Worm (Caenorhabditis elegans) whole organism, early embryonic: ENCODE data around the gene K04G7.1.

Experiments
- aly-1 ChIP-seq: sonication (generic microtip); optimal IDR thresholded peaks from 2 replicates; lab custom pipeline; 2016; ENCODE audit warnings: missing genetic modification characterization, missing compliant biosample characterization
- ama-1 ChIP-seq: fragments of 150-350 bp; optimal IDR thresholded peaks from 2 replicates; lab custom pipeline; 2014
- flt-1 ChIP-seq: fragments of 200-800 bp; sonication (Bioruptor generic); IDR thresholded peaks from 2 replicates; pipeline ENCODE4 v1.3.6; 2022; ENCODE audit warnings: missing genetic modification characterization, missing compliant biosample characterization
- hmg-4 ChIP-seq: fragments of 200-800 bp; sonication (Bioruptor generic); optimal IDR thresholded peaks from 2 replicates; lab custom pipeline; 2018; ENCODE audit warnings: mild to moderate bottlenecking, missing genetic modification characterization, missing compliant biosample characterization
- tbx-11 ChIP-seq: fragments of 200-800 bp; sonication (Bioruptor generic); IDR thresholded peaks from 2 replicates; pipeline ENCODE4 v1.3.6; 2022; ENCODE audit warnings: missing genetic modification characterization, missing compliant biosample characterization
- tbx-37 ChIP-seq: fragments of 200-800 bp; sonication (Bioruptor generic); conservative IDR thresholded peaks from 2 replicates; pipeline ENCODE4 v1.3.6; 2022; ENCODE audit warnings: missing genetic modification reagents, missing genetic modification characterization, missing compliant biosample characterization

DNA sequence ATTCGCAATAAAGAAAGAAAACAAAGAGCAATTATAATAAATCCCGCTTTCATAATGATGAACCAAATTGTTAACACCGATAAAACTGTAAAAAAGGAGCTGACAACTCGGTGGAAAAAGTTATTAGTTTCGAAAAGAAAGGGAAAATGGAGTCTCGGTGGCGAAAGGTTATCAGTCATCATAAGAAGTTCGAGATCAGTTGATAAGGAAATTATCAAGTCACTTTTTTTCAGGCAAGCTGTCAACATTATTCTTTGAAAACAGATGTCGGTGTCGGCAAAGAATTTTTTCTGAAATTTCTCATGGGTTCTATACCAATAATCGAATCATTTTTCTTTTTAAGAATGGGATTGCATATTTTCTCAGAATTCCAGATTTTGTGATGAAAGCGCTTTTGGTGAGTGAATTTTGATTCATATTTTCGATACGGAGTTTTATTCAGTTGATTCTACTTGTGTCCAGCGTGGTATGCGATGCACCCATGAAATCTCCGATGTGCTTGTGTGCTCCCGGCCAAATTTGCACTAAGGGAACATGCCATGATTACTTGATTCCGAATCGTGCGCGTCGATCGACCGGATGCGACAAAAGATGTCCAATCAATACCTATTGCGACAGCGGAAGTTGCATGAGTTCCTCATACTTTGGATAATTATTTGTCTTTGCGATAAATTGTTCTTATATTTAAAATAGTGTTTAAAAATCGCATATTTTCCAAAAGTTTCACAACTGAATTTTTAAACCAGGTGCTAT, 26.0 kb downstream of the K04G7.1 start, which contains the start of the genes F37C12.21 and F37C12.10:
- TF ChIP-seq hmg-4 (no peak), tbx-37 (GFP tag; lab: Robert Waterston, UW) (no peak), ama-1 (no peak), tbx-11 (GFP tag; lab: Robert Waterston, UW) (no peak), flt-1 (GFP tag; lab: Robert Waterston, UW) (no peak), aly-1 (no peak)
